Worm (Caenorhabditis elegans) whole organism, L4 larva: ENCODE results near the gene C04E12.5.
"Not testable (repeated sequence)": the region's sequence is repeated elsewhere in the genome, so short reads cannot be mapped to it uniquely, and the experiment has no call there.

Source experiments
- T20F7.1 ChIP-seq: fragments of 200-800 bp; sonication (Bioruptor generic); optimal IDR thresholded peaks from 2 replicates; lab custom pipeline; 2018; ENCODE audit warnings: mild to moderate bottlenecking, missing genetic modification characterization, missing compliant biosample characterization
- T26A8.4 ChIP-seq: fragments of 200-800 bp; sonication (Bioruptor generic); IDR thresholded peaks from 2 replicates; pipeline ENCODE4 v1.3.6; 2022; ENCODE audit warnings: missing genetic modification characterization, missing compliant biosample characterization
- Y105C5A.15 ChIP-seq: fragments of 200-800 bp; sonication (Bioruptor generic); IDR thresholded peaks from 2 replicates; pipeline ENCODE4 v1.3.6; 2022; ENCODE audit warnings: missing genetic modification characterization, missing compliant biosample characterization
- Y5F2A.4 ChIP-seq: fragments of 200-800 bp; sonication (Bioruptor generic); optimal IDR thresholded peaks from 2 replicates; lab custom pipeline; 2018; ENCODE audit warnings: mild to moderate bottlenecking, missing genetic modification characterization, missing compliant biosample characterization
- ZK337.2 ChIP-seq: fragments of 200-800 bp; sonication (Bioruptor generic); IDR thresholded peaks from 2 replicates; pipeline ENCODE4 v1.3.6; 2022; ENCODE audit warnings: missing genetic modification reagents, missing genetic modification characterization, missing compliant biosample characterization
- aha-1 ChIP-seq: fragments of 150-350 bp; peaks from one replicate; lab custom pipeline; 2014; ENCODE audit warnings: missing biosample characterization, missing genetic modification characterization
- attf-4 ChIP-seq: sonication (generic microtip); optimal IDR thresholded peaks from 3 replicates; lab custom pipeline; 2017; ENCODE audit warnings: missing biosample characterization, missing genetic modification characterization
- ceh-28 ChIP-seq: fragments of 150-350 bp; optimal IDR thresholded peaks from 2 replicates; lab custom pipeline; 2014; ENCODE audit warnings: missing biosample characterization, missing genetic modification reagents, missing genetic modification characterization
- ceh-32 ChIP-seq: sonication (generic microtip); optimal IDR thresholded peaks from 2 replicates; lab custom pipeline; 2016; ENCODE audit warnings: mild to moderate bottlenecking, missing genetic modification characterization, missing compliant biosample characterization; ENCODE audit not compliant: poor library complexity
- ceh-82 ChIP-seq: sonication (generic microtip); optimal IDR thresholded peaks from 2 replicates; lab custom pipeline; 2017; ENCODE audit warnings: missing biosample characterization, missing genetic modification characterization
- ces-1 ChIP-seq: fragments of 150-350 bp; sonication (generic microtip); optimal IDR thresholded peaks from 4 replicates; lab custom pipeline; 2014; ENCODE audit warnings: missing biosample characterization, missing genetic modification reagents, missing genetic modification characterization
- daf-16 ChIP-seq, 3 experiments: sonication (generic microtip); optimal IDR thresholded peaks; 2 replicates each; lab custom pipeline; 2016 to 2017; ENCODE audit warnings: missing genetic modification characterization in 3 of 3, missing genetic modification reagents in 3 of 3, mild to moderate bottlenecking in 2 of 3, missing compliant biosample characterization in 2 of 3, missing biosample characterization in 1 of 3, moderate library complexity in 1 of 3
- daf-19 ChIP-seq: fragments of 200-800 bp; sonication (Bioruptor generic); conservative IDR thresholded peaks from 2 replicates; pipeline ENCODE4 v1.3.6; 2022; ENCODE audit warnings: missing genetic modification characterization, missing compliant biosample characterization
- daf-8 ChIP-seq: fragments of 200-800 bp; sonication (Bioruptor generic); IDR thresholded peaks from 2 replicates; pipeline ENCODE4 v1.3.6; 2022; ENCODE audit warnings: missing genetic modification characterization, missing compliant biosample characterization
- egl-27 ChIP-seq: sonication (generic microtip); optimal IDR thresholded peaks from 3 replicates; lab custom pipeline; 2017; ENCODE audit warnings: missing biosample characterization, missing genetic modification reagents, missing genetic modification characterization
- egl-43 ChIP-seq: fragments of 200-800 bp; sonication (Bioruptor generic); IDR thresholded peaks from 2 replicates; pipeline ENCODE4 v1.3.6; 2022; ENCODE audit warnings: missing genetic modification reagents, missing genetic modification characterization, missing compliant biosample characterization
- fos-1 ChIP-seq: fragments of 150-350 bp; optimal IDR thresholded peaks from 2 replicates; lab custom pipeline; 2014; ENCODE audit warnings: missing biosample characterization, missing genetic modification characterization
- hif-1 ChIP-seq, 2 experiments: sonication (generic microtip); optimal IDR thresholded peaks; 2 replicates each; lab custom pipeline; 2016 to 2017; ENCODE audit warnings: missing compliant biosample characterization in 2 of 2, missing genetic modification characterization in 2 of 2, missing genetic modification reagents in 2 of 2, missing genotype in 2 of 2, mild to moderate bottlenecking in 1 of 2
- jun-1 ChIP-seq: fragments of 150-350 bp; optimal IDR thresholded peaks from 2 replicates; lab custom pipeline; 2014; ENCODE audit warnings: missing biosample characterization, missing genetic modification reagents, missing genetic modification characterization
- lin-13 ChIP-seq: fragments of 150-350 bp; optimal IDR thresholded peaks from 2 replicates; lab custom pipeline; 2014; ENCODE audit warnings: missing biosample characterization, missing genetic modification reagents, missing genetic modification characterization
- lin-38 ChIP-seq: fragments of 200-800 bp; sonication (Bioruptor generic); IDR thresholded peaks from 2 replicates; pipeline ENCODE4 v1.3.6; 2022; ENCODE audit warnings: missing genetic modification reagents, missing genetic modification characterization, missing compliant biosample characterization
- lin-39 ChIP-seq: fragments of 150-350 bp; optimal IDR thresholded peaks from 2 replicates; lab custom pipeline; 2014; ENCODE audit warnings: missing biosample characterization, missing genetic modification reagents, missing genetic modification characterization
- lir-3 ChIP-seq: sonication (generic microtip); optimal IDR thresholded peaks from 2 replicates; lab custom pipeline; 2016; ENCODE audit warnings: mild to moderate bottlenecking, missing genetic modification characterization, missing compliant biosample characterization
- mep-1 ChIP-seq: fragments of 150-350 bp; sonication (generic microtip); optimal IDR thresholded peaks from 3 replicates; lab custom pipeline; 2014; ENCODE audit warnings: missing biosample characterization, missing genetic modification characterization
- mes-2 ChIP-seq: sonication (generic microtip); optimal IDR thresholded peaks from 2 replicates; lab custom pipeline; 2016; ENCODE audit warnings: missing genotype, mild to moderate bottlenecking, missing genetic modification characterization, missing compliant biosample characterization; ENCODE audit not compliant: poor library complexity, severe bottlenecking
- nhr-28 ChIP-seq: fragments of 150-350 bp; optimal IDR thresholded peaks from 2 replicates; lab custom pipeline; 2014; ENCODE audit warnings: missing biosample characterization, missing genetic modification characterization
- php-3 ChIP-seq: fragments of 200-800 bp; sonication (Bioruptor generic); IDR thresholded peaks from 2 replicates; pipeline ENCODE4 v1.3.6; 2022; ENCODE audit warnings: missing genetic modification reagents, missing genetic modification characterization, missing compliant biosample characterization
- pqm-1 ChIP-seq: sonication (generic microtip); optimal IDR thresholded peaks from 2 replicates; lab custom pipeline; 2017; ENCODE audit warnings: missing biosample characterization, missing genetic modification characterization
- saeg-2 ChIP-seq: fragments of 200-800 bp; sonication (Bioruptor generic); IDR thresholded peaks from 2 replicates; pipeline ENCODE4 v1.3.6; 2022; ENCODE audit warnings: missing genetic modification reagents, missing genetic modification characterization, missing compliant biosample characterization
- unc-39 ChIP-seq: sonication (generic microtip); optimal IDR thresholded peaks from 2 replicates; lab custom pipeline; 2017; ENCODE audit warnings: missing biosample characterization, missing genetic modification characterization
- unc-62 ChIP-seq, 3 experiments: fragments of 150-350 bp in 1 of 3; sonication (generic microtip); optimal IDR thresholded peaks in 2 of 3; peaks in 1 of 3; 1 replicate in 1 of 3; 2 replicates in 2 of 3; lab custom pipeline; 2014 to 2017; ENCODE audit warnings: missing biosample characterization in 3 of 3, missing genetic modification characterization in 3 of 3, missing genetic modification reagents in 3 of 3, missing genotype in 1 of 3
- zag-1 ChIP-seq: fragments of 150-350 bp; optimal IDR thresholded peaks from 2 replicates; lab custom pipeline; 2014; ENCODE audit warnings: missing biosample characterization, missing genetic modification characterization
- zip-11 ChIP-seq: fragments of 200-800 bp; sonication (Bioruptor generic); IDR thresholded peaks from 2 replicates; pipeline ENCODE4 v1.3.6; 2022; ENCODE audit warnings: missing genetic modification characterization, missing compliant biosample characterization

The C04E12.5 gene

ce11 chrV:3355544-3355943, 2.8 kb upstream of the C04E12.5 start:
- TF ChIP-seq Y105C5A.15 (GFP tag; lab: Robert Waterston, UW): no peak
- no peak for TF ChIP-seq egl-43 (GFP tag; lab: Robert Waterston, UW)
- no peak for TF ChIP-seq hif-1 (tag; optimal IDR thresholded peaks at IDR 0.05; lab: Kevin White, UChicago)
- TF ChIP-seq lin-39 (tag; lab: Kevin White, UChicago): no peak
- TF ChIP-seq unc-62 (GFP tag; optimal IDR thresholded peaks at IDR 0.05 in 1 of 2; lab: Kevin White, UChicago): peak in 1 of 2 experiments; percentile 28
- no peak for TF ChIP-seq unc-62 (tag; optimal IDR thresholded peaks at IDR 0.05; lab: Kevin White, UChicago)

- TF ChIP-seq daf-8 (GFP tag; lab: Robert Waterston, UW) (no peak), unc-39 (no peak), lin-38 (GFP tag; lab: Robert Waterston, UW) (no peak), zip-11 (GFP tag; lab: Robert Waterston, UW) (no peak)
These were observed 1.3 kb upstream of the C04E12.5 start, which contains the start of gene scrm-3 for ce11 chrV:3357106-3357505. Gene scrm-3 (minus strand): TSS chrV:3357206.

- TF ChIP-seq unc-62 (GFP tag; optimal IDR thresholded peaks at IDR 0.05 in 1 of 2; lab: Kevin White, UChicago): peak in 1 of 2 experiments; percentile 97
- TF ChIP-seq unc-62 (tag; optimal IDR thresholded peaks at IDR 0.05; lab: Kevin White, UChicago): no peak
- no peak for TF ChIP-seq ceh-82 (tag; lab: Kevin White, UChicago)
- TF ChIP-seq mes-2: no peak
These were observed 3.3 kb downstream of the C04E12.5 start for ce11 chrV:3361633-3362032.

- TF ChIP-seq pqm-1 (tag; lab: Kevin White, UChicago): no peak
- TF ChIP-seq lin-13 (GFP tag; lab: Kevin White, UChicago): no peak
- no peak for TF ChIP-seq ceh-32 (tag; lab: Kevin White, UChicago)
- no peak for TF ChIP-seq T26A8.4 (GFP tag; lab: Robert Waterston, UW)
- peak; percentile 88 for TF ChIP-seq aha-1
- TF ChIP-seq Y5F2A.4: no peak
- TF ChIP-seq nhr-28 (tag; lab: Kevin White, UChicago): peak; percentile 22
- no peak for TF ChIP-seq fos-1 (tag; lab: Kevin White, UChicago)
These were observed 4.1 kb downstream of the C04E12.5 start, which contains the start of gene C04E12.4 for ce11 chrV:3362475-3362874. Gene C04E12.4 (plus strand): TSS chrV:3362775.

- not testable (repeated sequence) for TF ChIP-seq ZK337.2 (GFP tag; lab: Robert Waterston, UW); mes-2; egl-43 (GFP tag; lab: Robert Waterston, UW)
These were observed 9.4 kb downstream of the C04E12.5 start, which contains the start of gene C04E12.2 for ce11 chrV:3367773-3368172. Gene C04E12.2 (plus strand): TSS chrV:3368073.

ce11 chrV:3372673-3373072, 14.3 kb downstream of the C04E12.5 start, which contains the start of gene srx-121:
Gene srx-121 (minus strand): TSS chrV:3372773.
- TF ChIP-seq pqm-1 (tag; lab: Kevin White, UChicago) (no peak), egl-27 (tag; lab: Kevin White, UChicago) (no peak), daf-16 (GFP tag; optimal IDR thresholded peaks at IDR 0.05; lab: Kevin White, UChicago) (no peak), daf-16 (tag; optimal IDR thresholded peaks at IDR 0.05; lab: Kevin White, UChicago) (no peak), ceh-28 (tag; lab: Kevin White, UChicago) (no peak), attf-4 (tag; lab: Kevin White, UChicago) (no peak), ces-1 (GFP tag; lab: Kevin White, UChicago) (no peak), daf-19 (GFP tag; lab: Robert Waterston, UW) (no peak)

ce11 chrV:3376973-3377372, 18.6 kb downstream of the C04E12.5 start, which contains the start of gene srbc-2:
Gene srbc-2 (minus strand): TSS chrV:3377073.
- TF ChIP-seq lir-3 (tag; lab: Kevin White, UChicago): no peak
- TF ChIP-seq jun-1 (tag; lab: Kevin White, UChicago): no peak
- no peak for TF ChIP-seq zag-1 (tag; lab: Kevin White, UChicago)
- TF ChIP-seq T20F7.1: no peak
- TF ChIP-seq php-3 (GFP tag; lab: Robert Waterston, UW): no peak
- TF ChIP-seq saeg-2: no peak
- TF ChIP-seq mep-1 (tag; lab: Kevin White, UChicago): no peak
